Fruit fly (Drosophila melanogaster) whole organism, embryonic: Measurements from ENCODE around the gene CG42488.

ENCODE experiments used
- B-H2 ChIP-seq: fragments of 200-800 bp; sonication (Bioruptor generic); optimal IDR thresholded peaks from 2 replicates; lab custom pipeline; 2018; ENCODE audit warnings: missing biosample characterization, mild to moderate bottlenecking, missing genetic modification characterization
- Bdp1 ChIP-seq: fragments of 200-800 bp; sonication (Bioruptor generic); optimal IDR thresholded peaks from 3 replicates; lab custom pipeline; 2016; ENCODE audit warnings: missing biosample characterization, missing genetic modification characterization
- CG10321 ChIP-seq: fragments of 200-800 bp; sonication (Bioruptor generic); IDR thresholded peaks from 2 replicates; pipeline ENCODE4 v1.3.6; 2022; ENCODE audit warnings: missing biosample characterization, missing genetic modification characterization
- CG11093 ChIP-seq: fragments of 200-800 bp; sonication (Bioruptor generic); IDR thresholded peaks from 3 replicates; pipeline ENCODE4 v1.3.6; 2022; ENCODE audit warnings: missing biosample characterization, missing genetic modification characterization
- CG13123 ChIP-seq: fragments of 200-800 bp; sonication (Bioruptor generic); optimal IDR thresholded peaks from 2 replicates; lab custom pipeline; 2016; ENCODE audit warnings: missing biosample characterization, missing genetic modification characterization
- CG14014 ChIP-seq: fragments of 200-800 bp; sonication (Bioruptor generic); IDR thresholded peaks from 2 replicates; pipeline ENCODE4 v1.3.6; 2022; ENCODE audit warnings: missing biosample characterization, missing genetic modification characterization
- CG18599 ChIP-seq: fragments of 200-800 bp; sonication (Bioruptor generic); optimal IDR thresholded peaks from 3 replicates; lab custom pipeline; 2017; ENCODE audit warnings: missing biosample characterization, missing genetic modification characterization, mild to moderate bottlenecking, moderate library complexity, missing genetic modification reagents
- CG2120 ChIP-seq: fragments of 200-800 bp; sonication (Bioruptor generic); optimal IDR thresholded peaks from 3 replicates; lab custom pipeline; 2016; ENCODE audit warnings: missing biosample characterization, missing genetic modification characterization
- CG3163 ChIP-seq: fragments of 200-800 bp; sonication (Bioruptor generic); optimal IDR thresholded peaks from 3 replicates; lab custom pipeline; 2016; ENCODE audit warnings: missing biosample characterization, missing genetic modification characterization
- CG33557 ChIP-seq: fragments of 200-800 bp; sonication (Bioruptor generic); optimal IDR thresholded peaks from 2 replicates; lab custom pipeline; 2019; ENCODE audit warnings: missing biosample characterization, mild to moderate bottlenecking, missing genetic modification characterization, moderate library complexity
- CG4360 ChIP-seq: fragments of 200-800 bp; sonication (Bioruptor generic); IDR thresholded peaks from 2 replicates; pipeline ENCODE4 v1.3.6; 2022; ENCODE audit warnings: missing biosample characterization, missing genetic modification characterization
- CG4404 ChIP-seq: fragments of 200-800 bp; sonication (Bioruptor generic); IDR thresholded peaks from 2 replicates; pipeline ENCODE4 v1.3.6; 2022; ENCODE audit warnings: missing biosample characterization, missing genetic modification characterization
- CG4424 ChIP-seq: fragments of 200-800 bp; sonication (Bioruptor generic); optimal IDR thresholded peaks from 3 replicates; lab custom pipeline; 2016; ENCODE audit warnings: missing biosample characterization, missing genetic modification characterization
- CG5245 ChIP-seq: fragments of 200-800 bp; sonication (Bioruptor generic); optimal IDR thresholded peaks from 3 replicates; lab custom pipeline; 2016; ENCODE audit warnings: missing biosample characterization, missing genetic modification characterization
- CG7271 ChIP-seq: fragments of 200-800 bp; sonication (Bioruptor generic); optimal IDR thresholded peaks from 2 replicates; lab custom pipeline; 2018; ENCODE audit warnings: missing biosample characterization, mild to moderate bottlenecking, missing genetic modification characterization, moderate library complexity
- CG7928 ChIP-seq: fragments of 200-800 bp; sonication (Bioruptor generic); optimal IDR thresholded peaks from 2 replicates; lab custom pipeline; 2017; ENCODE audit warnings: missing biosample characterization, mild to moderate bottlenecking, missing genetic modification characterization
- CG8765 ChIP-seq: fragments of 200-800 bp; sonication (Bioruptor generic); IDR thresholded peaks from 2 replicates; pipeline ENCODE4 v1.3.6; 2022; ENCODE audit warnings: missing biosample characterization, missing genetic modification characterization
- CG9609 ChIP-seq: fragments of 200-800 bp; sonication (Bioruptor generic); optimal IDR thresholded peaks from 3 replicates; lab custom pipeline; 2016; ENCODE audit warnings: missing biosample characterization, missing genetic modification characterization
- Dbx ChIP-seq: fragments of 200-800 bp; sonication (Bioruptor generic); IDR thresholded peaks from 3 replicates; pipeline ENCODE4 v1.3.6; 2022; ENCODE audit warnings: missing biosample characterization, missing genetic modification characterization
- Dfd ChIP-seq, 2 experiments: fragments of >200 bp; optimal IDR thresholded peaks; 2 replicates each; lab custom pipeline; 2017; ENCODE audit warnings: missing biosample characterization in 2 of 2, missing genetic modification characterization in 2 of 2
- Dp ChIP-seq: fragments of 200-800 bp; sonication (Bioruptor generic); optimal IDR thresholded peaks from 2 replicates; lab custom pipeline; 2018; ENCODE audit warnings: missing biosample characterization, mild to moderate bottlenecking, missing genetic modification characterization, moderate library complexity
- Lpt ChIP-seq: fragments of >200 bp; optimal IDR thresholded peaks from 2 replicates; lab custom pipeline; 2018; ENCODE audit warnings: missing biosample characterization, missing genetic modification characterization
- Meics ChIP-seq: fragments of 200-800 bp; sonication (Bioruptor generic); optimal IDR thresholded peaks from 2 replicates; lab custom pipeline; 2017; ENCODE audit warnings: missing biosample characterization, mild to moderate bottlenecking, missing genetic modification characterization
- Optix ChIP-seq: fragments of 200-800 bp; sonication (Bioruptor generic); IDR thresholded peaks from 3 replicates; pipeline ENCODE4 v1.3.6; 2022; ENCODE audit warnings: missing biosample characterization, missing genetic modification characterization
- Poxn ChIP-seq: fragments of 200-800 bp; sonication (Bioruptor generic); IDR thresholded peaks from 2 replicates; pipeline ENCODE4 v1.3.6; 2022; ENCODE audit warnings: missing biosample characterization, missing genetic modification characterization
- Xbp1 ChIP-seq: fragments of 200-800 bp; sonication (Bioruptor generic); optimal IDR thresholded peaks from 3 replicates; lab custom pipeline; 2016; ENCODE audit warnings: missing biosample characterization, mild to moderate bottlenecking, missing genetic modification characterization
- br ChIP-seq: fragments of >200 bp; optimal IDR thresholded peaks from 2 replicates; lab custom pipeline; 2017
- bsh ChIP-seq, 2 experiments: fragments of 200-800 bp; sonication (Bioruptor generic); optimal IDR thresholded peaks; 2 replicates each; lab custom pipeline; 2017 to 2018; ENCODE audit warnings: mild to moderate bottlenecking in 2 of 2, missing biosample characterization in 2 of 2, missing genetic modification characterization in 2 of 2, moderate library complexity in 1 of 2
- crc ChIP-seq: fragments of 200-800 bp; sonication (Bioruptor generic); optimal IDR thresholded peaks from 2 replicates; lab custom pipeline; 2016; ENCODE audit warnings: missing biosample characterization, missing genetic modification characterization
- dan ChIP-seq: fragments of 200-800 bp; sonication (Bioruptor generic); IDR thresholded peaks from 2 replicates; pipeline ENCODE4 v1.3.6; 2022; ENCODE audit warnings: missing biosample characterization, missing genetic modification characterization
- ftz-f1 ChIP-seq: fragments of 200-800 bp; sonication (Bioruptor generic); optimal IDR thresholded peaks from 2 replicates; lab custom pipeline; 2016; ENCODE audit warnings: missing biosample characterization, missing genetic modification characterization
- gcm ChIP-seq: fragments of 200-800 bp; sonication (Bioruptor generic); optimal IDR thresholded peaks from 2 replicates; lab custom pipeline; 2019; ENCODE audit warnings: missing biosample characterization, mild to moderate bottlenecking, missing genetic modification characterization, moderate library complexity
- gfzf ChIP-seq: fragments of 200-800 bp; sonication (Bioruptor generic); optimal IDR thresholded peaks from 2 replicates; lab custom pipeline; 2016; ENCODE audit warnings: missing biosample characterization, mild to moderate bottlenecking, missing genetic modification characterization, moderate library complexity
- grn ChIP-seq: fragments of 200-800 bp; sonication (Bioruptor generic); optimal IDR thresholded peaks from 3 replicates; lab custom pipeline; 2017; ENCODE audit warnings: missing biosample characterization, missing genetic modification characterization
- gsb-n ChIP-seq: fragments of 200-800 bp; sonication (Bioruptor generic); optimal IDR thresholded peaks from 3 replicates; lab custom pipeline; 2018; ENCODE audit warnings: missing biosample characterization, mild to moderate bottlenecking, missing genetic modification characterization
- gt ChIP-seq: fragments of 200-800 bp; sonication (Bioruptor generic); IDR thresholded peaks from 2 replicates; pipeline ENCODE4 v1.3.6; 2022; ENCODE audit warnings: missing biosample characterization, missing genetic modification characterization
- hb ChIP-seq: fragments of 200-800 bp; sonication (Bioruptor generic); IDR thresholded peaks from 3 replicates; pipeline ENCODE4 v1.3.6; 2022; ENCODE audit warnings: missing biosample characterization, missing genetic modification characterization; ENCODE audit not compliant: partially characterized antibody
- hbn ChIP-seq: fragments of 200-800 bp; sonication (Bioruptor generic); IDR thresholded peaks from 2 replicates; pipeline ENCODE4 v1.3.6; 2022; ENCODE audit warnings: missing biosample characterization, missing genetic modification characterization; ENCODE audit not compliant: partially characterized antibody
- jumu ChIP-seq: fragments of 200-800 bp; sonication (Bioruptor generic); optimal IDR thresholded peaks from 3 replicates; lab custom pipeline; 2016; ENCODE audit warnings: missing biosample characterization, missing genetic modification characterization
- knrl ChIP-seq: fragments of 200-800 bp; sonication (Bioruptor generic); IDR thresholded peaks from 3 replicates; pipeline ENCODE4 v1.3.6; 2022; ENCODE audit warnings: missing biosample characterization, missing genetic modification characterization; ENCODE audit not compliant: partially characterized antibody
- maf-S ChIP-seq: fragments of 200-800 bp; sonication (Bioruptor generic); optimal IDR thresholded peaks from 2 replicates; lab custom pipeline; 2016; ENCODE audit warnings: missing biosample characterization, missing genetic modification characterization
- nerfin-1 ChIP-seq: fragments of 200-800 bp; sonication (Bioruptor generic); optimal IDR thresholded peaks from 3 replicates; lab custom pipeline; 2019; ENCODE audit warnings: missing biosample characterization, mild to moderate bottlenecking, missing genetic modification characterization, moderate library complexity
- nerfin-2 ChIP-seq: fragments of 200-800 bp; sonication (Bioruptor generic); IDR thresholded peaks from 2 replicates; pipeline ENCODE4 v1.3.6; 2022; ENCODE audit warnings: missing biosample characterization, missing genetic modification characterization; ENCODE audit not compliant: partially characterized antibody
- p53 ChIP-seq: fragments of 200-800 bp; sonication (Bioruptor generic); optimal IDR thresholded peaks from 2 replicates; lab custom pipeline; 2016; ENCODE audit warnings: missing biosample characterization, missing genetic modification characterization
- pb ChIP-seq: fragments of 200-800 bp; sonication (Bioruptor generic); optimal IDR thresholded peaks from 3 replicates; lab custom pipeline; 2016; ENCODE audit warnings: missing biosample characterization, missing genetic modification characterization
- run ChIP-seq: fragments of 200-800 bp; sonication (Bioruptor generic); optimal IDR thresholded peaks from 3 replicates; lab custom pipeline; 2018; ENCODE audit warnings: missing biosample characterization, mild to moderate bottlenecking, missing genetic modification characterization
- sima ChIP-seq: fragments of 200-800 bp; sonication (Bioruptor generic); optimal IDR thresholded peaks from 2 replicates; lab custom pipeline; 2016; ENCODE audit warnings: missing biosample characterization, missing genetic modification characterization
- toy ChIP-seq: fragments of 200-800 bp; sonication (Bioruptor generic); IDR thresholded peaks from 2 replicates; pipeline ENCODE4 v1.3.6; 2022; ENCODE audit warnings: missing biosample characterization, missing genetic modification characterization
- ttk ChIP-seq: fragments of 200-800 bp; sonication (Bioruptor generic); IDR thresholded peaks from 2 replicates; pipeline ENCODE4 v2.1.2; 2022; ENCODE audit warnings: missing biosample characterization, missing genetic modification characterization
- tx ChIP-seq: fragments of 200-800 bp; sonication (Bioruptor generic); optimal IDR thresholded peaks from 2 replicates; lab custom pipeline; 2016; ENCODE audit warnings: missing biosample characterization, missing genetic modification characterization
- wdn ChIP-seq: fragments of 200-800 bp; sonication (Bioruptor generic); IDR thresholded peaks from 2 replicates; pipeline ENCODE4 v1.3.6; 2022; ENCODE audit warnings: missing biosample characterization, missing genetic modification characterization

Gene CG42488

DNA sequence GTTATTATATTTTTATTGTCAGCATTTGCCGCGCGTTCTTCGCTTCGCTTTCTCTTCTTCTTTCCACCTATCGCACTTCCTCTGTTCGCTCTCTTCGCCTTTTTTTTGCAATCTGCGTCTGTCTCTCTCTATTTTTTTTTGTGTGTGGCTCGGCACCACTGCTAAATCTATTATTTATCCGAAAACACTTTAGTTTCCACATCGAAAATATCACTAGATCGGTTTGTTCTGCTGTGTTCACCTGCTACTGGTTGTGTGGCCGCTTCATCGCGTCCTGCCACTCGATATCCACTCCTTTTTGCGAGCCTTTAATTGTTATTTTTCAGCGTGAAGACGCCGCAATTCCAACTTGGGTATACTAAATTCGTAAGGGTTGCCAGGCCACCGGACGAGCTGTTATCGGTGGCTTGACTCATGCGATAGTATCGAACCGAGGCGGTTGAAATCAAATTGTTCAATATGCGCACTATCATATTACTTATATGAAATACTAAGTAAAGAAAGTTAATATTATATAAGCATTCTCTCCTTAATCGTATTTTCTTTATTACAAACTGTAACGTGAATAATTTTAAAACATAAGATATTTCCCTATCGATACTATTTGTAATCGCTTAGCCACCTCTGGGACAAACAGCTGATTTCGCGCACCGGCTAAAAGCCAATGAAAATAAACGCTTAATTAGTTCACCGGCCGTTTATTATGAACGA lies at the start of gene CG42488, which contains the start of the genes XNP and CG5116 (continued):
- peak; percentile 64 for TF ChIP-seq CG2120 (GFP tag; lab: Kevin White, UChicago)
- no peak for TF ChIP-seq CG18599 (GFP tag; lab: Kevin White, UChicago)
- TF ChIP-seq ttk (GFP tag; lab: Robert Waterston, UW) = no peak
- peak; percentile 60 for TF ChIP-seq CG4424 (GFP tag; lab: Kevin White, UChicago)
- TF ChIP-seq crc (GFP tag; lab: Kevin White, UChicago) = no peak
- TF ChIP-seq Optix = no peak
- TF ChIP-seq Dfd (GFP tag; optimal IDR thresholded peaks at IDR 0.05; lab: Kevin White, UChicago) = no peak
- no peak for TF ChIP-seq grn (GFP tag; lab: Kevin White, UChicago)
- peak; percentile 43 for TF ChIP-seq Dp (GFP tag; lab: Kevin White, UChicago)
- TF ChIP-seq hbn = peak; percentile 98
- no peak for TF ChIP-seq Poxn
- TF ChIP-seq jumu (GFP tag; lab: Kevin White, UChicago) = peak; percentile 5
- TF ChIP-seq CG8765 = no peak; the same call in 1 of the 2 replicates
- peak; percentile 31 for TF ChIP-seq CG13123 (GFP tag; lab: Kevin White, UChicago)
- TF ChIP-seq B-H2 (GFP tag; lab: Kevin White, UChicago) = peak; percentile 70
- TF ChIP-seq CG7928 (GFP tag; lab: Kevin White, UChicago) = no peak
- peak; percentile 61 for TF ChIP-seq nerfin-1
- peak; percentile 27 to 88 for TF ChIP-seq bsh (GFP tag; optimal IDR thresholded peaks at IDR 0.05; lab: Kevin White, UChicago)
- TF ChIP-seq CG4360 (GFP tag; lab: Robert Waterston, UW) = no peak
- no peak for TF ChIP-seq CG7271
- no peak for TF ChIP-seq gfzf (GFP tag; lab: Kevin White, UChicago)
- TF ChIP-seq CG14014 (GFP tag; lab: Robert Waterston, UW) = peak; percentile 64
- TF ChIP-seq CG3163 = peak; percentile 7
- TF ChIP-seq p53 (GFP tag; lab: Kevin White, UChicago) = no peak
- no peak for TF ChIP-seq toy (GFP tag; lab: Robert Waterston, UW)
- TF ChIP-seq tx (GFP tag; lab: Kevin White, UChicago) = no peak
- TF ChIP-seq gt (GFP tag; lab: Robert Waterston, UW) = no peak
- no peak for TF ChIP-seq maf-S
- peak; percentile 98 for TF ChIP-seq nerfin-2 (GFP tag; lab: Robert Waterston, UW)
- no peak; the same call in 1 of the 2 replicates for TF ChIP-seq CG4404 (GFP tag; lab: Robert Waterston, UW)
- TF ChIP-seq CG11093 (GFP tag; lab: Robert Waterston, UW) = no peak
- TF ChIP-seq CG5245 (GFP tag; lab: Kevin White, UChicago) = no peak
- TF ChIP-seq gcm (GFP tag; lab: Kevin White, UChicago) = no peak
- no peak for TF ChIP-seq Lpt
- no peak for TF ChIP-seq CG10321 (GFP tag; lab: Robert Waterston, UW)
- TF ChIP-seq ftz-f1 (GFP tag; lab: Kevin White, UChicago) = peak; percentile 23
- TF ChIP-seq Xbp1 (GFP tag; lab: Kevin White, UChicago) = peak; percentile 66
- TF ChIP-seq pb (GFP tag; lab: Kevin White, UChicago) = no peak
- TF ChIP-seq dan = no peak
- peak; percentile 98 for TF ChIP-seq hb (GFP tag; lab: Robert Waterston, UW)
- peak; percentile 99 for TF ChIP-seq knrl (GFP tag; lab: Robert Waterston, UW)
- TF ChIP-seq CG33557 (GFP tag; lab: Kevin White, UChicago) = peak; percentile 55
- no peak for TF ChIP-seq br
- no peak for TF ChIP-seq Bdp1
- peak; percentile 70; the same call in 1 of the 3 replicates for TF ChIP-seq Dbx (GFP tag; lab: Robert Waterston, UW)
- no peak for TF ChIP-seq run
- no peak for TF ChIP-seq sima
- TF ChIP-seq Meics (GFP tag; lab: Kevin White, UChicago) = peak; percentile 46
- TF ChIP-seq CG9609 (GFP tag; lab: Kevin White, UChicago) = no peak
- TF ChIP-seq wdn (GFP tag; lab: Robert Waterston, UW) = no peak
- TF ChIP-seq gsb-n (tag; lab: Kevin White, UChicago) = peak; percentile 44
